Fruit fly (Drosophila melanogaster): Measurements from ENCODE around the gene odd.

dm6 chr2L:3555408-3556058 lies 51.0 kb downstream of the odd start:
- TF ChIP-seq CG8478 (optimal IDR thresholded peaks at IDR 0.05) = no peak
- no peak for TF ChIP-seq psq (optimal IDR thresholded peaks at IDR 0.05)
- no peak for TF ChIP-seq pan (optimal IDR thresholded peaks at IDR 0.05)
- TF ChIP-seq usp (GFP tag; optimal IDR thresholded peaks at IDR 0.05) = no peak
- no peak for TF ChIP-seq EcR (GFP tag; optimal IDR thresholded peaks at IDR 0.05)
- TF ChIP-seq Dll (optimal IDR thresholded peaks at IDR 0.05) = no peak
